Worm (Caenorhabditis elegans): ENCODE data around the gene dgtr-1.

dgtr-1 gene

DNA sequence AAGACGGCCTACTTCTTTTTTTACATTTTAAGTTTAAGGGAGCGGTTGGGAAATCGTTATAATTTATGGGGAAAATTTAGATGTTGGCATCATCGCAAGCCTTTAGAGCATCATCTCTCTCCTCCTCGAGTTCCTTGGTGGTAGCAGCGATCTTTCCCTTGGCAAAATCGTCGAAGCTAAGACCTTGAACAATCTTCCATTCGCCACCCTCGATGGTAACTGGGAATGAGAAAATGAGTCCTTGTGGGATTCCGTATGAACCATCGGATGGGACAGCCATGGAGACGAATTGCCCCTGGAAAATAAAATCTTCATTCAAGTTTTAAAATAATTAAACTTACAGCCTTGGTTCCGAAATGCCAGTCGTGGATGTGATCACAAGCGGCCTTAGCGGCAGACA is 18.4 kb downstream of the dgtr-1 start (continued):
- TF ChIP-seq mes-4 (tag; optimal IDR thresholded peaks at IDR 0.05) (no peak), nfya-2 (GFP tag; IDR thresholded peaks at IDR 0.05) (0 out of 2 replicates have a peak, but pooled peaks have one; percentile 34), bed-1 (GFP tag; IDR thresholded peaks at IDR 0.05) (0 out of 2 replicates have a peak, but pooled peaks have one; percentile 27)

DNA sequence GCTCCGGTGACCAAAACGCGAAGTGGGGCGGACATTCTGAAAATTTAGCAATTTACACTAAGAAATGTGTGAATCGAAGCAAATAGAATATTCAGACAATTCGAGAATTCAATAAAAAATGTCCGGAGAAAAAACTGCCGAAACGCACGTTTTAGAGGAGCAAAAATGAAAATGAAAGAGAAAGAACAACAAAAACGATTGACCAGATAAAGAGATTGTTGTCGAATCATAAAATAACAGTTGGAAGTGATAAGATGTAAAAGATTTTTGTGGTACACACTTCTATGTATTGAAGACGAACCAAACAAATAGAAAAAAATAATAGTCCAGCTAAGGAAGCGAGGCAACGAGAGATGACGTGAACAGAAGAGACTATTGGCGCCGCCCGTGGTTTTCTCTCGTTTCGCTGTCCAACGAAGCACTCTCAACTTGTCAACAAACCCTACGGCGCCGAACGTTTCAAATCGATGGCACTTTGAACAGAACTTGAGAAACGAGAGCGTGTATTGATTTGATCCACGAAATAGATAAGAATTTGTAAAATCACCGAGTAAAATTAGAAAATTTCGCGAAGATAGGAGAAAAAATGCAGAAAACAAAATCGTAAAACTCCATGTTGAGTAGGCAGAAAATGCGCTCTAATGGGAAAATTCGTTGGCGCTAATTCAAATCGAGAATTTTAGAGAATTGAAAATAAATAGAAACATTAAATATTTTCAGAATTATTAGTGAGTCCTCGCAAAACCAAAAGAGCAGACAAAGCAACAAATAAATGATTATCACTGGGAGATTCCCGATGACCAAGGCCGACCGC is 19.8 kb downstream of the dgtr-1 start, which contains the start of gene mdh-1:
mdh-1 (minus strand) TSS at position 36 of the 814 bp plus-strand sequence.
- 0 out of 2 replicates have a peak, but pooled peaks have one; percentile 2 for TF ChIP-seq pbrm-1 (GFP tag; IDR thresholded peaks at IDR 0.05)
- TF ChIP-seq ekl-4 (GFP tag; IDR thresholded peaks at IDR 0.05): no peak
- peak; percentile 8 for TF ChIP-seq attf-5 (GFP tag; optimal IDR thresholded peaks at IDR 0.05)
- no peak for TF ChIP-seq zfh-2 (GFP tag; conservative IDR thresholded peaks at IDR 0.05)
- TF ChIP-seq ZK185.1 (tag; optimal IDR thresholded peaks at IDR 0.05; ENCODE audit: poor library complexity, severe bottlenecking): peak; percentile 4
- peak; percentile 5 for TF ChIP-seq lin-54 (GFP tag; optimal IDR thresholded peaks at IDR 0.05)
- peak; percentile 44; the same call in 1 of the 2 replicates for TF ChIP-seq mcd-1 (GFP tag; IDR thresholded peaks at IDR 0.05)
- TF ChIP-seq let-526 (GFP tag; IDR thresholded peaks at IDR 0.05): peak; percentile 49; the same call in 1 of the 2 replicates
- TF ChIP-seq bed-2 (GFP tag; IDR thresholded peaks at IDR 0.05): no peak
- peak; percentile 60 for TF ChIP-seq nhr-80 (tag; optimal IDR thresholded peaks at IDR 0.05)
- peak; percentile 40; the same call in 1 of the 2 replicates for TF ChIP-seq nfyb-1 (GFP tag; IDR thresholded peaks at IDR 0.05)
- TF ChIP-seq ama-1 (optimal IDR thresholded peaks at IDR 0.05): peak; percentile 44
- no peak for TF ChIP-seq ama-1 (GFP tag; optimal IDR thresholded peaks at IDR 0.05)
- TF ChIP-seq fkh-3 (tag; optimal IDR thresholded peaks at IDR 0.05): no peak
- TF ChIP-seq ceh-27 (GFP tag; optimal IDR thresholded peaks at IDR 0.05): peak; percentile 26
- no peak for TF ChIP-seq madf-8 (GFP tag; conservative IDR thresholded peaks at IDR 0.05)
- TF ChIP-seq lin-26 (GFP tag; IDR thresholded peaks at IDR 0.05): no peak
- TF ChIP-seq Y53G8AR.9 (GFP tag; conservative IDR thresholded peaks at IDR 0.05): no peak
- peak; percentile 43; the same call in 1 of the 2 replicates for TF ChIP-seq Y95B8A.8 (GFP tag; IDR thresholded peaks at IDR 0.05)
- TF ChIP-seq pha-4 (tag; optimal IDR thresholded peaks at IDR 0.05): peak; percentile 77
- no peak for TF ChIP-seq F33H1.4 (GFP tag; IDR thresholded peaks at IDR 0.05)
- no peak for TF ChIP-seq bed-1 (GFP tag; IDR thresholded peaks at IDR 0.05)
- TF ChIP-seq K12H6.12 (tag; optimal IDR thresholded peaks at IDR 0.05): peak; percentile 4
- 0 out of 2 replicates have a peak, but pooled peaks have one; percentile 10 for TF ChIP-seq dox-1 (GFP tag; IDR thresholded peaks at IDR 0.05)
- no peak for TF ChIP-seq lsl-1 (GFP tag; optimal IDR thresholded peaks at IDR 0.05)
- peak in 1 of 2 experiments; percentile 24 for TF ChIP-seq let-607 (tag; optimal IDR thresholded peaks at IDR 0.05)
- no peak for TF ChIP-seq attf-6 (GFP tag; IDR thresholded peaks at IDR 0.05)
- TF ChIP-seq D2030.7 (GFP tag; IDR thresholded peaks at IDR 0.05): 0 out of 2 replicates have a peak, but pooled peaks have one; percentile 17
- no peak for TF ChIP-seq nhr-90 (tag; optimal IDR thresholded peaks at IDR 0.05)
- no peak for TF ChIP-seq ceh-58 (GFP tag; IDR thresholded peaks at IDR 0.05)
- no peak for TF ChIP-seq nfya-1 (tag; optimal IDR thresholded peaks at IDR 0.05; ENCODE audit: borderline replicate concordance, insufficient read depth)
